Fruit fly (Drosophila melanogaster) whole organism, wandering third instar larva: ENCODE results near the gene ninaG.

Experiments used
- CG32264 ChIP-seq: fragments of 200-800 bp; sonication (Bioruptor generic); optimal IDR thresholded peaks from 2 replicates; lab custom pipeline; 2016; ENCODE audit warnings: missing biosample characterization, missing genetic modification characterization
- Dif ChIP-seq: fragments of 200-275, 200-300 bp; sonication (Bioruptor generic); optimal IDR thresholded peaks from 2 replicates; lab custom pipeline; 2018; ENCODE audit warnings: missing biosample characterization, missing genetic modification characterization; ENCODE audit not compliant: partially characterized antibody
- Hr78 ChIP-seq: fragments of >200 bp; optimal IDR thresholded peaks from 2 replicates; lab custom pipeline; 2017; ENCODE audit warnings: missing biosample characterization, missing genetic modification characterization
- Mio ChIP-seq: sonication (Bioruptor generic); optimal IDR thresholded peaks from 2 replicates; lab custom pipeline; 2016; ENCODE audit warnings: missing biosample characterization, missing genetic modification characterization
- OdsH ChIP-seq: fragments of 200-800 bp; sonication (Bioruptor generic); optimal IDR thresholded peaks from 2 replicates; lab custom pipeline; 2016; ENCODE audit warnings: missing biosample characterization, mild to moderate bottlenecking, missing genetic modification characterization
- dl ChIP-seq, 2 experiments: fragments of 175-275, 200-275 bp in 1 of 2; fragments of 200-275 bp in 1 of 2; sonication (Bioruptor generic); optimal IDR thresholded peaks; lab custom pipeline; 2018; ENCODE audit warnings: mild to moderate bottlenecking in 2 of 2, missing biosample characterization in 2 of 2, missing genetic modification characterization in 2 of 2, moderate library complexity in 2 of 2; ENCODE audit not compliant: partially characterized antibody in 2 of 2, insufficient read depth in 1 of 2
- ey ChIP-seq: fragments of 200-800 bp; sonication (Bioruptor generic); optimal IDR thresholded peaks from 2 replicates; lab custom pipeline; 2016; ENCODE audit warnings: missing biosample characterization, missing genetic modification characterization
- foxo ChIP-seq, 2 experiments: fragments of 200-800 bp; sonication (Bioruptor generic); optimal IDR thresholded peaks; 2 replicates in 1 of 2; 3 replicates in 1 of 2; lab custom pipeline; 2016 to 2017; ENCODE audit warnings: missing biosample characterization in 2 of 2, missing genetic modification characterization in 2 of 2
- fru ChIP-seq: fragments of 200-800 bp; sonication (Bioruptor generic); optimal IDR thresholded peaks from 3 replicates; lab custom pipeline; 2016; ENCODE audit warnings: missing biosample characterization, mild to moderate bottlenecking, missing genetic modification characterization
- h ChIP-seq: fragments of 200-800 bp; sonication (Bioruptor generic); optimal IDR thresholded peaks from 3 replicates; lab custom pipeline; 2016; ENCODE audit warnings: missing biosample characterization, mild to moderate bottlenecking, missing genetic modification characterization
- psq ChIP-seq: fragments of 200-800 bp; sonication (Bioruptor generic); optimal IDR thresholded peaks from 3 replicates; lab custom pipeline; 2017; ENCODE audit warnings: missing biosample characterization, mild to moderate bottlenecking, missing genetic modification characterization, moderate library complexity
- usp ChIP-seq: fragments of >200 bp; optimal IDR thresholded peaks from 2 replicates; lab custom pipeline; 2017; ENCODE audit warnings: missing biosample characterization, missing genetic modification characterization

dm6 chr3R:11370333-11370732, 51.2 kb downstream of the ninaG start:
- TF ChIP-seq h (GFP tag; lab: Kevin White, UChicago): no peak
- no peak for TF ChIP-seq OdsH (GFP tag; lab: Kevin White, UChicago)
- no peak for TF ChIP-seq CG32264 (GFP tag; lab: Kevin White, UChicago)
- no peak for TF ChIP-seq Hr78 (GFP tag; lab: Kevin White, UChicago)
- TF ChIP-seq fru (GFP tag; lab: Kevin White, UChicago): no peak
- TF ChIP-seq psq: no peak
- TF ChIP-seq Dif (GFP tag; lab: Kevin White, UChicago): no peak
- no peak for TF ChIP-seq dl (GFP tag; optimal IDR thresholded peaks at IDR 0.05; lab: Kevin White, UChicago; ENCODE audit: insufficient read depth in 1 of 2, partially characterized antibody in 2 of 2)
- no peak for TF ChIP-seq usp
- no peak for TF ChIP-seq foxo (GFP tag; optimal IDR thresholded peaks at IDR 0.05; lab: Kevin White, UChicago)
- no peak for TF ChIP-seq Mio (GFP tag; lab: Kevin White, UChicago)
- no peak for TF ChIP-seq ey (GFP tag; lab: Kevin White, UChicago)
